Fruit fly (Drosophila melanogaster): ENCODE results near the gene Sfp24Ba.

The Sfp24Ba gene

dm6 chr2L:3628819-3629218 lies 39.5 kb downstream of the Sfp24Ba start (continued):
- TF ChIP-seq CG7928 (GFP tag; optimal IDR thresholded peaks at IDR 0.05) (peak; percentile 23), sc (optimal IDR thresholded peaks at IDR 0.05) (no peak), sc (GFP tag; optimal IDR thresholded peaks at IDR 0.05) (peak; percentile 91), CG9797 (GFP tag; optimal IDR thresholded peaks at IDR 0.05) (peak; percentile 44), kah (GFP tag; optimal IDR thresholded peaks at IDR 0.05) (peak; percentile 45), ttk (GFP tag; IDR thresholded peaks at IDR 0.05) (no peak), dysf (GFP tag; IDR thresholded peaks at IDR 0.05) (peak; percentile 68; the same call in 1 of the 3 replicates), CHES-1-like (GFP tag; optimal IDR thresholded peaks at IDR 0.05) (peak; percentile 93), Drgx (GFP tag; IDR thresholded peaks at IDR 0.05) (0 out of 2 replicates have a peak, but pooled peaks have one; percentile 18), Neu2 (GFP tag; optimal IDR thresholded peaks at IDR 0.05; ENCODE audit: borderline replicate concordance) (no peak), CG6654 (GFP tag; optimal IDR thresholded peaks at IDR 0.05) (peak; percentile 22), Hand (GFP tag; optimal IDR thresholded peaks at IDR 0.05) (peak; percentile 74), pb (GFP tag; optimal IDR thresholded peaks at IDR 0.05) (peak; percentile 42), CG3065 (GFP tag; optimal IDR thresholded peaks at IDR 0.05) (peak; percentile 33), chn (GFP tag; optimal IDR thresholded peaks at IDR 0.05) (peak; percentile 77), dan (GFP tag; IDR thresholded peaks at IDR 0.05) (no peak), dmrt99B (tag; optimal IDR thresholded peaks at IDR 0.05) (peak; percentile 69), org-1 (GFP tag; optimal IDR thresholded peaks at IDR 0.05) (peak; percentile 84), BEAF-32 (GFP tag; optimal IDR thresholded peaks at IDR 0.05) (no peak), Atf-2 (GFP tag; optimal IDR thresholded peaks at IDR 0.05) (peak; percentile 70), CG2120 (GFP tag; optimal IDR thresholded peaks at IDR 0.05) (peak; percentile 67), oc (tag; optimal IDR thresholded peaks at IDR 0.05) (peak; percentile 30), fd64A (GFP tag; optimal IDR thresholded peaks at IDR 0.05) (peak; percentile 93), tup (GFP tag; optimal IDR thresholded peaks at IDR 0.05) (peak; percentile 49), CG14965 (GFP tag; optimal IDR thresholded peaks at IDR 0.05; ENCODE audit: borderline replicate concordance) (no peak), CG4730 (GFP tag; IDR thresholded peaks at IDR 0.05) (no peak), ap (GFP tag; IDR thresholded peaks at IDR 0.05) (peak; percentile 37; the same call in 1 of the 2 replicates), danr (GFP tag; IDR thresholded peaks at IDR 0.05) (peak; percentile 7; the same call in 1 of the 2 replicates), mam (GFP tag; optimal IDR thresholded peaks at IDR 0.05) (peak; percentile 53), row (GFP tag; IDR thresholded peaks at IDR 0.05) (peak; percentile 25; the same call in 1 of the 3 replicates), Rfx (GFP tag; IDR thresholded peaks at IDR 0.05) (peak; percentile 75), eyg (GFP tag; optimal IDR thresholded peaks at IDR 0.05) (peak; percentile 60), Mrtf (GFP tag; IDR thresholded peaks at IDR 0.05) (peak; percentile 39; the same call in 1 of the 3 replicates), D19B (GFP tag; optimal IDR thresholded peaks at IDR 0.05) (peak; percentile 20), CG11247 (GFP tag; IDR thresholded peaks at IDR 0.05) (peak; percentile 69), CG12071 (GFP tag; optimal IDR thresholded peaks at IDR 0.05) (peak; percentile 91), Nf-YC (tag; optimal IDR thresholded peaks at IDR 0.05) (peak; percentile 54), CG16815 (GFP tag; optimal IDR thresholded peaks at IDR 0.05) (peak; percentile 30), CG1233 (GFP tag; optimal IDR thresholded peaks at IDR 0.05) (peak; percentile 92), MESR4 (GFP tag; optimal IDR thresholded peaks at IDR 0.05) (peak; percentile 57), CG1602 (GFP tag; optimal IDR thresholded peaks at IDR 0.05) (peak; percentile 64), nerfin-1 (tag; optimal IDR thresholded peaks at IDR 0.05) (peak; percentile 78), YL-1 (GFP tag; optimal IDR thresholded peaks at IDR 0.05) (peak; percentile 71), HLH54F (GFP tag; optimal IDR thresholded peaks at IDR 0.05) (peak; percentile 8), Six4 (GFP tag; optimal IDR thresholded peaks at IDR 0.05) (peak; percentile 83), ERR (GFP tag; optimal IDR thresholded peaks at IDR 0.05) (no peak), CG30403 (GFP tag; optimal IDR thresholded peaks at IDR 0.05) (peak; percentile 32), fu2 (GFP tag; optimal IDR thresholded peaks at IDR 0.05) (peak; percentile 52), az2 (GFP tag; optimal IDR thresholded peaks at IDR 0.05) (no peak), her (GFP tag; optimal IDR thresholded peaks at IDR 0.05) (peak; percentile 58), gem (tag; optimal IDR thresholded peaks at IDR 0.05) (peak; percentile 86), CG11456 (GFP tag; IDR thresholded peaks at IDR 0.05) (peak; percentile 71; the same call in 1 of the 3 replicates)
